Worm (Caenorhabditis elegans): ENCODE data around the gene ZC196.5.

DNA sequence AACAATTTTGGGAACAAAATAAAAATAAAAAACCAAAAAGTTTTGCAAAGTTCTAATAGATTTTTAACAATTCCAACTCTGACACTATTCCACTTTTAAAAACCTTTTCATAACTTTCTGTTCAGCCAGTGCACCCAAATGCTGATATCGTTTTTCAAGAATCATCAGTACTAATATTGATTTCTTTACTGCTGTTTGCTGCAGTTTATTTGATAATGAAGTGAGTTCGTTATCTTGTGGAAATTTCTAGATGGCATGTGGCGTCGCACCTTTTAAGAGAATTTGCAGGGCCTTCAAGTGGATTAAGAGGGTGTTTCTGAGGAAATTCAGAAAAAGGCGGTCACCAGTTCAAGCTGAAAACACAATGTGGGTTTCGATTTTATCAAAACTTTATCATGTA lies 1.8 kb downstream of the ZC196.5 start:
- no peak for TF ChIP-seq ztf-29 (GFP tag; IDR thresholded peaks at IDR 0.05)
- TF ChIP-seq flt-1 (GFP tag; IDR thresholded peaks at IDR 0.05) = no peak

All from whole organism, midembryonic.